Worm (Caenorhabditis elegans): ENCODE results near the gene F49E11.2.

Gene F49E11.2

DNA sequence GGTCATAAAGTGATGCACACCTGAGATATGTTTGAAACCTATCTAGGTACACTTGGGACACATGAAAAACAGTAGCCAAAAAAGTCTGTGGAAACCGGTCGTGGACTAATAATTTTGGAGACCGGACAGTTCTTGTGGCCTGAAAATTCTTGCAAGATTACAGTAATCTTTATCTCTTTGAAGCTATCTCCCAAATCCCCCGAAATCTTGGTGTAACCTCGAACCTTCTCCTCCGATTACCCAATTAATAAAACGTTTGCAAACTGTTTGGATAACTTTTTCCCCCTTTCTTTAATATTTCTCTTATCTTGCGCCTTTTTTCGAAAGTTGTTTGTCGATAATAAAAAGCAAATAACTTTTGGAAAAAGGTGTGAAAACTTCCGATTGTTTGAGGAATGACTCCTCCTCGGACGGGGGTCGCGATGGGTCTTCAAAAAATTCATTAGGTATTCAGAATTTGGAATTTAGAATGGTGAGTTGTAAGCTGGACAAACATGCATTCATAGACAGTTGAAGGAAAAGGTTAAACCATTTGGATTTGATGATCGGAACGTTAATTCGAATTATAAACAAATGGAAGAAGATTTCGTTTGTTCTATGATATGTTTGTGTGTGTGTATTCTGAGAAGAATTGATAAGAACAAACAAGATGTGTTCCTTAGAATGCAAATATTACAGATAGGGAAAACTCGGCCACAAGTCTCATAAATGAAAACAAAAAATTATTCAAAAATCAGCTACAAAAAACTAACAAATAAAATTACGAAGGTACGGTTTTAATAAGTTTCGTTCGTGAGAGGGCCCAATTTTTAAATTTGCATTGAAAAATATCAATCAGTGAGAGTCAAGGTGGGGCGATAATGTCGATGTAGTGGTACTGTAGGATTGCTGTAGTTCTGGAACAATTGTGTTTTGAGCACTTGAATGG, 44.3 kb upstream of the F49E11.2 start (continued):
- TF ChIP-seq skn-1 (tag; optimal IDR thresholded peaks at IDR 0.05), result no peak
- no peak for TF ChIP-seq aly-2 (tag; optimal IDR thresholded peaks at IDR 0.05)
- no peak for TF ChIP-seq jun-1 (tag; optimal IDR thresholded peaks at IDR 0.05)
- peak; percentile 32 for TF ChIP-seq nhr-20 (tag; optimal IDR thresholded peaks at IDR 0.05)
- TF ChIP-seq ama-1 (optimal IDR thresholded peaks at IDR 0.05), result peak; percentile 67
- TF ChIP-seq isw-1 (GFP tag; IDR thresholded peaks at IDR 0.05), result no peak
- no peak for TF ChIP-seq F16B12.6 (tag; optimal IDR thresholded peaks at IDR 0.05)
- peak; percentile 24 for TF ChIP-seq snu-23 (GFP tag; optimal IDR thresholded peaks at IDR 0.05)
- peak; percentile 31; the same call in 1 of the 2 replicates for TF ChIP-seq grh-1 (GFP tag; IDR thresholded peaks at IDR 0.05)
- no peak for TF ChIP-seq elt-2 (tag; optimal IDR thresholded peaks at IDR 0.05)
- TF ChIP-seq nhr-12 (tag; optimal IDR thresholded peaks at IDR 0.05), result no peak
- TF ChIP-seq fkh-4 (tag; optimal IDR thresholded peaks at IDR 0.05; ENCODE audit: borderline replicate concordance), result no peak
- TF ChIP-seq hlh-4 (tag; optimal IDR thresholded peaks at IDR 0.05), result no peak
- peak in 1 of 2 experiments; percentile 26 for TF ChIP-seq lin-35 (GFP tag; optimal IDR thresholded peaks at IDR 0.05)
- no peak for TF ChIP-seq lir-3 (tag; optimal IDR thresholded peaks at IDR 0.05; ENCODE audit: poor library complexity)

DNA sequence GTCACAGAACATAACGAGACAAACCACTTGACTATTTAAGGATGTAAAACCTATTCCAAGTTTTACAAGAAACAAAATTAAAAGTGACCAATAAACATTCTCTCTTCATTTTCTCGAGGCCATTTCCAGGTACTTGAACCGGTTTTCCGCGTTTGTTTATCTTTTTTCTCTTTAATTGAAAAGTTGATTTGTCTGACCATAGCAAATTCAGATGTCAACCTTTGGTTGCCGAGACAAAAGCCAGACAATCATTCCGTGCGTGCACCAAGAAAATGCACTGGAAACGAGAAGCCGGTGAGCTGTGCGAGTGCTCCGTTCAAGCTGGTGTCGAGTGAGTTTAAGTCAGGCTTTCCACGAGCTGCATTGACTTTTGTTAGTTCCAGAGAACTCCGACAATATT, 43.3 kb upstream of the F49E11.2 start:
- no peak for TF ChIP-seq hpl-2 (GFP tag; optimal IDR thresholded peaks at IDR 0.05)
- no peak for TF ChIP-seq elt-2 (tag; optimal IDR thresholded peaks at IDR 0.05)
- TF ChIP-seq efl-1 (optimal IDR thresholded peaks at IDR 0.05), result no peak
- TF ChIP-seq efl-1 (GFP tag; optimal IDR thresholded peaks at IDR 0.05 in 1 of 2), result peak in 1 of 2 experiments; percentile 8
- TF ChIP-seq irx-1 (tag; optimal IDR thresholded peaks at IDR 0.05), result no peak
- no peak for TF ChIP-seq ztf-11 (tag; optimal IDR thresholded peaks at IDR 0.05)
- no peak for TF ChIP-seq ets-5 (GFP tag; IDR thresholded peaks at IDR 0.05)
- peak; percentile 2 for TF ChIP-seq rnt-1 (tag; optimal IDR thresholded peaks at IDR 0.05)
- TF ChIP-seq lin-14 (GFP tag; optimal IDR thresholded peaks at IDR 0.05), result peak; percentile 48
- TF ChIP-seq mab-9 (GFP tag; IDR thresholded peaks at IDR 0.05), result no peak
- TF ChIP-seq elt-3 (tag; optimal IDR thresholded peaks at IDR 0.05), result peak in 2 of 6 experiments; percentile 30 to 62
- TF ChIP-seq snu-23 (GFP tag; optimal IDR thresholded peaks at IDR 0.05), result peak; percentile 10
- peak; percentile 68 for TF ChIP-seq grh-1 (GFP tag; IDR thresholded peaks at IDR 0.05)
- peak; percentile 45 for TF ChIP-seq blmp-1 (tag; optimal IDR thresholded peaks at IDR 0.05)
- peak; percentile 87 for TF ChIP-seq nhr-85 (tag)
- TF ChIP-seq lin-35 (GFP tag; optimal IDR thresholded peaks at IDR 0.05), result peak in 1 of 2 experiments; percentile 26
- TF ChIP-seq lsy-2 (tag; optimal IDR thresholded peaks at IDR 0.05), result peak in 1 of 2 experiments; percentile 25
- TF ChIP-seq dpl-1 (GFP tag; optimal IDR thresholded peaks at IDR 0.05), result no peak
- no peak for TF ChIP-seq tbx-2 (tag; optimal IDR thresholded peaks at IDR 0.05)
- TF ChIP-seq unc-98 (GFP tag; IDR thresholded peaks at IDR 0.05), result no peak
- no peak for TF ChIP-seq pag-3 (tag; optimal IDR thresholded peaks at IDR 0.05; ENCODE audit: borderline replicate concordance, insufficient read depth)
- no peak for TF ChIP-seq xbp-1 (tag; optimal IDR thresholded peaks at IDR 0.05)
- peak; percentile 39 for TF ChIP-seq nhr-20 (tag; optimal IDR thresholded peaks at IDR 0.05)
- no peak for TF ChIP-seq sup-37 (GFP tag; optimal IDR thresholded peaks at IDR 0.05)

DNA sequence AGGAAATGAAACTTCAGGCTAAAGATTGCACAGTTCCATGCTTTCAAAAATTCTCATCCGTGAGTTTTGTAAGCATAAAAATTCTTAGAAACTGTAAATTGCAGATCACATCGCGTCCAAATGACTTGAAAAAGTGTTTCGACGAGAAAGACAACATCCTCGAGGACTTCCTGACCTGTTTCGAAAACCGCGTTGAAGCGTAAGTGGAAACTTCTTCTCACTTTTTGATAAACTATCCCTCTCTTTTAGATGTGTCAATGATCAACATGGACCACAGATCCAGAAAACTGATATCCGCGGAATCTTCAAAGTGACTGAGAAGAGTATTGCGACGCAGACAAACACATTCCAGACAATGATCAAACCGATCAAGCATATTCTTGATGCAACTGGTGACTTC, 42.1 kb upstream of the F49E11.2 start:
- TF ChIP-seq unc-30 (tag; optimal IDR thresholded peaks at IDR 0.05) (no peak), alr-1 (tag; optimal IDR thresholded peaks at IDR 0.05; ENCODE audit: borderline replicate concordance) (no peak), blmp-1 (tag; optimal IDR thresholded peaks at IDR 0.05) (peak; percentile 45), efl-1 (optimal IDR thresholded peaks at IDR 0.05) (no peak), efl-1 (GFP tag; optimal IDR thresholded peaks at IDR 0.05 in 1 of 2) (peak in 1 of 2 experiments; percentile 10), sup-37 (GFP tag; optimal IDR thresholded peaks at IDR 0.05) (no peak), C34B4.2 (tag; optimal IDR thresholded peaks at IDR 0.05) (no peak), ets-5 (GFP tag; IDR thresholded peaks at IDR 0.05) (no peak)

All from whole organism, L1 larva.